Fruit fly (Drosophila melanogaster): Measurements from ENCODE around the gene Pdk1.

dm6 chr3L:159406-160084 is 30.3 kb downstream of the Pdk1 start:
- TF ChIP-seq usp (GFP tag; optimal IDR thresholded peaks at IDR 0.05) (no peak), CG32264 (GFP tag; optimal IDR thresholded peaks at IDR 0.05) (no peak), Hr83 (GFP tag; optimal IDR thresholded peaks at IDR 0.05; ENCODE audit: poor library complexity, severe bottlenecking) (no peak), CG9705 (GFP tag; optimal IDR thresholded peaks at IDR 0.05) (no peak), lola (GFP tag; optimal IDR thresholded peaks at IDR 0.05) (no peak), woc (GFP tag; optimal IDR thresholded peaks at IDR 0.05) (no peak), Dfd (GFP tag; optimal IDR thresholded peaks at IDR 0.05) (no peak), foxo (GFP tag; optimal IDR thresholded peaks at IDR 0.05) (no peak), Vsx2 (GFP tag; optimal IDR thresholded peaks at IDR 0.05; ENCODE audit: partially characterized antibody) (no peak), Hr78 (GFP tag; optimal IDR thresholded peaks at IDR 0.05) (no peak), h (GFP tag; optimal IDR thresholded peaks at IDR 0.05) (no peak), br (GFP tag; optimal IDR thresholded peaks at IDR 0.05) (no peak), tai (GFP tag; optimal IDR thresholded peaks at IDR 0.05) (no peak)

Data from whole organism, wandering third instar larva.